Fruit fly (Drosophila melanogaster): ENCODE results near the gene lqfR.

The lqfR gene

DNA sequence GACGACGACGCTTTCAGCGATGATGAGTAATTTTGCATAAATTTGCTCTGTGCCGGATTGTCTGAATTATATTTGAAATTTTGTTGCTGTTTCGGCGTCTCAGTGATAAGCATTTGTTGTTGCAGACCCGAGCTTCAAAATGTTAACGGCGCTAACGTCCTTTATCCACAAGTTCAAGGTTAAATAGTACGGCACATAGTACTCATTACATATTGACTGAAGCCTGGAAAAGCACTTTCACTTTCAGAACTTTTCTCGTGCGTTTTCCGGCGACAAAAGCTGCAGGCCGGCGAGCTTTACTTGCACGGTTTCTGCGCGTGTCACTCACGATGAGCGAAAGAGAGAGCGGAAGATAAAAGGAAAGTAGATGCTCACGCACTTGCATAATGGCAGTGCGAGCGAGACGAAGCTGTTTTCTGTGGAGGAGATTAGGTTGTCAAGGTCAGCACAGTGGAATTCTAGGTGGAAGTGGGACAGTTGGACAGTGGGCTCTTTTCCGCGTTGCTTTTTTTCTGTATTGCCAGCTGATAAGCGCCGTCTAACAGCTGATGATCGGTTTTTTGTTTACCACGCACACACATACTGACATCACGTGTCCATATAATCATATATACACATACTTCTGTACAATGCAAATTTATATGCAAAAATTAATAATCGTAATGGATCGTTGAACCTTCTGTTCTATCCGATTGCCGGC lies 42.9 kb upstream of the lqfR start:
- no peak for TF ChIP-seq bab1 (GFP tag; optimal IDR thresholded peaks at IDR 0.05)
- no peak for TF ChIP-seq pad (GFP tag; optimal IDR thresholded peaks at IDR 0.05)
- TF ChIP-seq kay (GFP tag; ENCODE audit: borderline replicate concordance): peak; percentile 60
- TF ChIP-seq tj (GFP tag; optimal IDR thresholded peaks at IDR 0.05): no peak
- TF ChIP-seq CG33017 (tag; optimal IDR thresholded peaks at IDR 0.05): peak; percentile 26
- TF ChIP-seq CG7045 (GFP tag; optimal IDR thresholded peaks at IDR 0.05): peak; percentile 24
- TF ChIP-seq Hr96 (GFP tag; optimal IDR thresholded peaks at IDR 0.05): no peak
- TF ChIP-seq cic (GFP tag; optimal IDR thresholded peaks at IDR 0.05): peak; percentile 83
- peak; percentile 22 for TF ChIP-seq CG11617 (GFP tag; optimal IDR thresholded peaks at IDR 0.05)

DNA sequence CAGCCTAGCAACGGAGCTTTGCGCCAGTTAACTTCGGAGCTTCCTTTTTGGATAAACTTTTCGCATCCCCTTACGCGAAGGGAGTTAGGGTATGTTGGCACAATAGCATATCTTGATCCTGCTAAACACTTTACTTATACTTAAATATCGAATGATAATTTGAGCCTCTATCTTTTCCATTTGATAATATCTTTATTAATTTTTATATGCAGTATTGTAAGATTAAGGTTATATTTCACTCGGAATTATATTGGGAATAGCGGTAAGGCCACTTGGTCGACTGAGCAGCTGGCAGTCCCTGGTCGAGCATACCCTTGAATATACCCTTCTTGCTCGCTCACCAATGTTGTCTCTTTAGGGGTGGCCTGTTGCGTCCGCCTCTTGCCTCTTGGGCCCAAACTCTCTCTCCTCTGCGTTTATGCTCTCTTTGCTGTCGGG lies 42.3 kb upstream of the lqfR start:
- peak; percentile 79 for TF ChIP-seq kay (GFP tag; ENCODE audit: borderline replicate concordance)
- peak; percentile 53 for TF ChIP-seq CG7045 (GFP tag; optimal IDR thresholded peaks at IDR 0.05)
- peak; percentile 2 for TF ChIP-seq bab1 (GFP tag; optimal IDR thresholded peaks at IDR 0.05)
- no peak for TF ChIP-seq Clk (GFP tag; optimal IDR thresholded peaks at IDR 0.05)
- TF ChIP-seq CG7101 (tag; optimal IDR thresholded peaks at IDR 0.05): peak; percentile 52
- peak; percentile 30 for TF ChIP-seq CG33017 (tag; optimal IDR thresholded peaks at IDR 0.05)
- TF ChIP-seq CG11617 (GFP tag; optimal IDR thresholded peaks at IDR 0.05): peak; percentile 19
- peak; percentile 72 for TF ChIP-seq Hr96 (GFP tag; optimal IDR thresholded peaks at IDR 0.05)
- no peak for TF ChIP-seq Mnt (GFP tag; optimal IDR thresholded peaks at IDR 0.05)

DNA sequence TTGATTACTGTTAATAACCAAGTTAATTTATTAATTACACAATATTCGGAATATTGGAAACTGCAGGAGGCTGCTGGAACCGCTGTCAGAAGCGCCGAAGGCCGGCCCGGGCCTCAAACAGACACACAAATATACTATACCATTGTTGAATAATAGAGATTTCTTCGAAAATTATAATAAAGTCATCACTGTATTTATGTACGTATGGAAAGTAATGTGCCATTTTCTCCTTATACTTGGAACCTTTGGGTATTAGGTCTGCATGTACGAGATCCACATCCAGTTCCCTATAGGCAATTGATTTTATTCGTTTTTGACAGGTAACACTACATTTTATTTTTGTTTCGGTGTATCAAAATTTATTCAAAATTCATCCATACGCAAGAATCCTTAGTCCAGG lies 38.6 kb upstream of the lqfR start, which contains the start of gene CG7069:
Gene CG7069, plus strand, starts transcription at position 301 of the 400 bp plus-strand sequence.
- TF ChIP-seq tj (GFP tag; optimal IDR thresholded peaks at IDR 0.05) (no peak), CG12768 (GFP tag; optimal IDR thresholded peaks at IDR 0.05) (no peak)

DNA sequence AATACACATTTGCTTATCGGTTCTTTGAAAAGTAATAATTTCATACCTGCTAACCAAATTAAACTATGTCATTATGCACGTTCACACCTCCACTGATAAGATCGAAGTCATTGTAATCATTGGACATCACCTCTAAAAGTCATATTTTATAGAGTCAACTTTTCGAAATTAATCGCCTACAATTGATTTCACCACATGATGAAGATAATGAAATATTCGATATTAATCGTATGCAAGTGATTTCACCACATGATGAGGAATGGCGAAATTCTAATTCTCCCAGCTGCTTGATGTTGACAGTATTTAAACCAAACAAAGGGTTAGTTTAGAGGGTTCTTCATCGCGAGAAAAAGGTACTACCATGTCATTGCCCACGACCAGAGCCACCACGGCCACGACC lies 35.4 kb upstream of the lqfR start, which contains the start of gene CG18596:
Gene CG18596, plus strand, starts transcription at position 250 of the 400 bp plus-strand sequence.
- TF ChIP-seq toe (GFP tag; optimal IDR thresholded peaks at IDR 0.05) (no peak), CG7045 (GFP tag; optimal IDR thresholded peaks at IDR 0.05) (no peak), Clk (GFP tag; optimal IDR thresholded peaks at IDR 0.05) (no peak), CG7101 (tag; optimal IDR thresholded peaks at IDR 0.05) (no peak), CG33017 (tag; optimal IDR thresholded peaks at IDR 0.05) (no peak), CG12768 (GFP tag; optimal IDR thresholded peaks at IDR 0.05) (no peak)

DNA sequence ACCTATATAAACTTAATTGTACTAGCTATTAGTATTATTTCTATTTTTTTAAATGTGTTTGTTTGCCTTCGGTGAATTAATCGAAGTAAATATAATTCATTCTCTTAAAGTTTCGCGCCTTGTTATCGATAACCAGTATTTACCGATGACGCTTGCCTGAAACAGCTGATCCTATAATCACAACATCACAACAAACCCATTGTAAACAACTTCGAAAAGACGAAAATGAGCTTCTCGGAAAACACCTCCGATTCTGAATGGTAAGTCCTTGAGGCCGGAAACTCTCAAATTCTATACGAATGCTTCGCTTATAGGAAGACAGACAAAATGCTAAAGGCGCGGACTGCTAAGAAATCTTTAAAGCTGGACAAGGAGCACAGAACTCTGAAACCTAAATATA lies 31.2 kb upstream of the lqfR start, which contains the start of gene CG34149:
Gene CG34149, plus strand, starts transcription at position 187 of the 400 bp plus-strand sequence.
- no peak for TF ChIP-seq cic (GFP tag; optimal IDR thresholded peaks at IDR 0.05)
- no peak for TF ChIP-seq CG5204 (GFP tag; optimal IDR thresholded peaks at IDR 0.05)
- no peak for TF ChIP-seq cnc (optimal IDR thresholded peaks at IDR 0.05)
- no peak for TF ChIP-seq CG14711 (tag; optimal IDR thresholded peaks at IDR 0.05)
- no peak for TF ChIP-seq CG33017 (tag; optimal IDR thresholded peaks at IDR 0.05)
- no peak for TF ChIP-seq CG1620 (GFP tag; optimal IDR thresholded peaks at IDR 0.05)
- TF ChIP-seq Clk (GFP tag; optimal IDR thresholded peaks at IDR 0.05): no peak
- no peak for TF ChIP-seq CG11617 (GFP tag; optimal IDR thresholded peaks at IDR 0.05)
- no peak for TF ChIP-seq Mnt (GFP tag; optimal IDR thresholded peaks at IDR 0.05)
- TF ChIP-seq ovo (GFP tag; optimal IDR thresholded peaks at IDR 0.05): no peak
- TF ChIP-seq CG7045 (GFP tag; optimal IDR thresholded peaks at IDR 0.05): no peak
- TF ChIP-seq CG12768 (GFP tag; optimal IDR thresholded peaks at IDR 0.05): no peak
- no peak for TF ChIP-seq pad (GFP tag; optimal IDR thresholded peaks at IDR 0.05)
- TF ChIP-seq kay (GFP tag; ENCODE audit: borderline replicate concordance): no peak
- TF ChIP-seq Hr96 (GFP tag; optimal IDR thresholded peaks at IDR 0.05): no peak
- TF ChIP-seq CG7101 (tag; optimal IDR thresholded peaks at IDR 0.05): no peak

DNA sequence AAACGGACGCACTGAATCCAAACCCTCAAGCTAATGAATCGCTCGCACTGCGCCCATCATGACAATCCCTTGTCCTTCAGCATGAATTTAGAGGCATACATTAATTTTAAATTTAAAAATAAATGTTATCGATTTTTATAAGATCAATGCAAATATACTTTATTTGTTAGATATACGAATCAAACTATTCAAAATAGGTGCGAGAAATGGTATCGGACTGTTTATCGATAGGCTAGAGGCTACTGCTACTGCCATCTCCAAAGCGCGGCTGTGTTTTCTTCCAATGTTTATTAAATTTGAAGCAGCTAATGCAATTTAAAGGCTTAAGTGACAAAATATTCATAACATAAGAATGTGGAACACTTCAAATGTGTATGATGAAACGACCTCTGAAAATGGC lies 30.0 kb upstream of the lqfR start, which contains the start of gene CG43342:
Gene CG43342, plus strand, starts transcription at position 264 of the 400 bp plus-strand sequence.
- TF ChIP-seq CG12768 (GFP tag; optimal IDR thresholded peaks at IDR 0.05) (no peak), tj (GFP tag; optimal IDR thresholded peaks at IDR 0.05) (no peak), CG7101 (tag; optimal IDR thresholded peaks at IDR 0.05) (peak; percentile 67), cnc (optimal IDR thresholded peaks at IDR 0.05) (no peak), cic (GFP tag; optimal IDR thresholded peaks at IDR 0.05) (no peak), Clk (GFP tag; optimal IDR thresholded peaks at IDR 0.05) (no peak), Crg-1 (GFP tag; optimal IDR thresholded peaks at IDR 0.05) (no peak)

DNA sequence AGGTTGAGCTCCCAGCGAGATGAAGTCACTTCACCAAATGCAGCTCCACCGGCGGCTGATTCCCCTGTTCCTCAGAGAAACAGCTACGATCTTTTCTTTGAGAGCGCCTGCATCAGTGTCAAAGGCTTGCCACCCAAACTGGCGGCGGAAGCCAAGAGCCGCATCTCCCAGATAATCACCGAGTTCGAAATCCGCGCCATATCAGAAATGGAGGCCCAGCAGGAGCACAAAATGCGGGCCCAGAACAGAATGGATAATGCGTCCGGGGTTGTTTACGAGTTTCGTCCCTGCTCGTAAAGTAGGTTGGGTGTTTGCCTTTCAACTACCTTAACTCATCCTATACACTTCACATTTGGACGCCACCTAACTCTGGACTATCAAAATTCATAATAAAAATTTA lies 29.4 kb upstream of the lqfR start, which contains the start of gene Gpdh3:
Gene Gpdh3, plus strand, starts transcription at position 301 of the 400 bp plus-strand sequence.
- TF ChIP-seq CG14711 (tag; optimal IDR thresholded peaks at IDR 0.05) (no peak), Clk (GFP tag; optimal IDR thresholded peaks at IDR 0.05) (no peak), Crg-1 (GFP tag; optimal IDR thresholded peaks at IDR 0.05) (no peak), CG7045 (GFP tag; optimal IDR thresholded peaks at IDR 0.05) (no peak)

Measured in whole organism, adult.